Worm (Caenorhabditis elegans): ENCODE data around the gene pbo-5.

pbo-5 gene

ce11 chrV:20879069-20879667 is 36.1 kb upstream of the pbo-5 start, which contains the start of gene unc-80 (continued):
- TF ChIP-seq alr-1 (tag; optimal IDR thresholded peaks at IDR 0.05; ENCODE audit: borderline replicate concordance) (no peak), skn-1 (tag; optimal IDR thresholded peaks at IDR 0.05) (peak; percentile 2), snu-23 (GFP tag; optimal IDR thresholded peaks at IDR 0.05) (peak; percentile 56), lsy-2 (tag; optimal IDR thresholded peaks at IDR 0.05) (peak in 1 of 2 experiments; percentile 69), nhr-237 (tag; optimal IDR thresholded peaks at IDR 0.05) (no peak), unc-98 (GFP tag; IDR thresholded peaks at IDR 0.05) (no peak), elt-2 (tag; optimal IDR thresholded peaks at IDR 0.05) (no peak), blmp-1 (tag; optimal IDR thresholded peaks at IDR 0.05) (no peak), ztf-11 (tag; optimal IDR thresholded peaks at IDR 0.05) (no peak), ama-1 (optimal IDR thresholded peaks at IDR 0.05) (no peak), unc-86 (tag; optimal IDR thresholded peaks at IDR 0.05) (peak; percentile 55), nhr-28 (tag; optimal IDR thresholded peaks at IDR 0.05) (no peak), nhr-47 (tag; optimal IDR thresholded peaks at IDR 0.05) (peak; percentile 54), fkh-4 (tag; optimal IDR thresholded peaks at IDR 0.05; ENCODE audit: borderline replicate concordance) (no peak), fkh-10 (GFP tag; optimal IDR thresholded peaks at IDR 0.05) (peak; percentile 41), lin-15B (tag; optimal IDR thresholded peaks at IDR 0.05) (peak; percentile 11), ceh-88 (GFP tag; IDR thresholded peaks at IDR 0.05) (no peak), zag-1 (tag; optimal IDR thresholded peaks at IDR 0.05) (peak; percentile 47), nhr-19 (GFP tag; conservative IDR thresholded peaks at IDR 0.05) (no peak), C04F5.9 (tag; optimal IDR thresholded peaks at IDR 0.05) (no peak), nhr-12 (tag; optimal IDR thresholded peaks at IDR 0.05) (no peak), Y116A8C.19 (tag; optimal IDR thresholded peaks at IDR 0.05; ENCODE audit: borderline replicate concordance) (no peak), efl-1 (optimal IDR thresholded peaks at IDR 0.05) (peak; percentile 41 to 42), efl-1 (GFP tag; optimal IDR thresholded peaks at IDR 0.05 in 1 of 2) (no peak), sox-4 (tag; optimal IDR thresholded peaks at IDR 0.05) (no peak), mab-9 (GFP tag; IDR thresholded peaks at IDR 0.05) (no peak), isw-1 (GFP tag; IDR thresholded peaks at IDR 0.05) (peak; percentile 20; the same call in 1 of the 2 replicates), swsn-7 (tag; optimal IDR thresholded peaks at IDR 0.05) (peak; percentile 56), aha-1 (tag; optimal IDR thresholded peaks at IDR 0.05) (no peak), irx-1 (tag; optimal IDR thresholded peaks at IDR 0.05) (peak; percentile 11), sptf-1 (tag; optimal IDR thresholded peaks at IDR 0.05) (no peak), tlp-1 (tag; optimal IDR thresholded peaks at IDR 0.05) (no peak), ceh-82 (tag; optimal IDR thresholded peaks at IDR 0.05) (peak; percentile 23 to 53 (median 31))

ce11 chrV:20891871-20892270 is 23.4 kb upstream of the pbo-5 start:
- no peak for TF ChIP-seq lin-35 (GFP tag; optimal IDR thresholded peaks at IDR 0.05)
- TF ChIP-seq tlp-1 (tag; optimal IDR thresholded peaks at IDR 0.05), result no peak
- no peak for TF ChIP-seq lin-15B (tag; optimal IDR thresholded peaks at IDR 0.05)
- no peak for TF ChIP-seq ceh-90 (tag; optimal IDR thresholded peaks at IDR 0.05)
- no peak for TF ChIP-seq ama-1 (optimal IDR thresholded peaks at IDR 0.05)
- TF ChIP-seq dsc-1 (tag; optimal IDR thresholded peaks at IDR 0.05), result no peak
- no peak for TF ChIP-seq nhr-12 (tag; optimal IDR thresholded peaks at IDR 0.05)
- TF ChIP-seq pqm-1 (tag; optimal IDR thresholded peaks at IDR 0.05), result no peak
- no peak for TF ChIP-seq sox-4 (tag; optimal IDR thresholded peaks at IDR 0.05)
- no peak for TF ChIP-seq nhr-237 (tag; optimal IDR thresholded peaks at IDR 0.05)
- TF ChIP-seq zip-4 (GFP tag; optimal IDR thresholded peaks at IDR 0.05), result no peak
- TF ChIP-seq Y116A8C.19 (tag; optimal IDR thresholded peaks at IDR 0.05; ENCODE audit: borderline replicate concordance), result no peak
- no peak for TF ChIP-seq mef-2 (tag; optimal IDR thresholded peaks at IDR 0.05)
- no peak for TF ChIP-seq C04F5.9 (tag; optimal IDR thresholded peaks at IDR 0.05)
- TF ChIP-seq ceh-8 (GFP tag; optimal IDR thresholded peaks at IDR 0.05), result no peak
- TF ChIP-seq fkh-10 (GFP tag; optimal IDR thresholded peaks at IDR 0.05), result no peak
- TF ChIP-seq unc-86 (tag; optimal IDR thresholded peaks at IDR 0.05), result no peak
- no peak for TF ChIP-seq nhr-84 (tag; optimal IDR thresholded peaks at IDR 0.05)
- no peak for TF ChIP-seq elt-2 (tag; optimal IDR thresholded peaks at IDR 0.05)
- no peak for TF ChIP-seq ets-5 (GFP tag; IDR thresholded peaks at IDR 0.05)
